Worm (Caenorhabditis elegans): ENCODE results near the gene helq-1.
A peak's percentile ranks its signal among the peaks of the same experiment; 100 is the strongest.

helq-1 gene

ce11 chrIII:600316-600932 lies 13.5 kb upstream of the helq-1 start, which contains the start of gene lec-6 (continued):
- TF ChIP-seq ZK337.2 (GFP tag; IDR thresholded peaks at IDR 0.05) (no peak), lin-13 (GFP tag; optimal IDR thresholded peaks at IDR 0.05) (peak; percentile 6), zfp-3 (GFP tag; conservative IDR thresholded peaks at IDR 0.05) (no peak), D1046.2 (GFP tag; IDR thresholded peaks at IDR 0.05) (no peak), dmd-8 (GFP tag; IDR thresholded peaks at IDR 0.05) (no peak), tra-1 (GFP tag; IDR thresholded peaks at IDR 0.05) (peak; percentile 75), fkh-10 (GFP tag; optimal IDR thresholded peaks at IDR 0.05) (no peak), aha-1 (tag) (no peak), tag-97 (GFP tag; IDR thresholded peaks at IDR 0.05) (no peak), madf-9 (GFP tag; conservative IDR thresholded peaks at IDR 0.05) (no peak), arid-1 (GFP tag; conservative IDR thresholded peaks at IDR 0.05) (no peak), mes-2 (tag; optimal IDR thresholded peaks at IDR 0.05; ENCODE audit: poor library complexity, severe bottlenecking) (peak; percentile 54), mdl-1 (tag; optimal IDR thresholded peaks at IDR 0.05) (peak in 1 of 2 experiments; percentile 8), T20F7.1 (GFP tag; optimal IDR thresholded peaks at IDR 0.05) (peak; percentile 61), zip-11 (GFP tag; IDR thresholded peaks at IDR 0.05) (no peak), unc-62 (GFP tag; optimal IDR thresholded peaks at IDR 0.05 in 1 of 2) (peak; percentile 74 to 78), unc-62 (tag; optimal IDR thresholded peaks at IDR 0.05) (no peak), F26F4.8 (GFP tag; conservative IDR thresholded peaks at IDR 0.05) (no peak), gei-8 (GFP tag; optimal IDR thresholded peaks at IDR 0.05) (no peak), F10B5.3 (tag; optimal IDR thresholded peaks at IDR 0.05) (no peak), dmd-6 (GFP tag; IDR thresholded peaks at IDR 0.05) (peak; percentile 88), egl-43 (GFP tag; IDR thresholded peaks at IDR 0.05) (no peak), dve-1 (tag; optimal IDR thresholded peaks at IDR 0.05; ENCODE audit: insufficient read depth) (peak; percentile 96), daf-12 (tag; optimal IDR thresholded peaks at IDR 0.05) (no peak), ceh-44 (GFP tag; IDR thresholded peaks at IDR 0.05) (no peak), ceh-20 (GFP tag; IDR thresholded peaks at IDR 0.05) (no peak), mep-1 (tag; optimal IDR thresholded peaks at IDR 0.05) (peak; percentile 51), lsy-2 (tag; optimal IDR thresholded peaks at IDR 0.05) (peak in 1 of 2 experiments; percentile 56), zip-2 (tag; optimal IDR thresholded peaks at IDR 0.05) (no peak), nhr-48 (tag; optimal IDR thresholded peaks at IDR 0.05) (peak; percentile 90), hif-1 (tag; optimal IDR thresholded peaks at IDR 0.05) (no peak), nhr-76 (tag; optimal IDR thresholded peaks at IDR 0.05) (no peak), aly-2 (tag; optimal IDR thresholded peaks at IDR 0.05) (no peak), nhr-102 (tag; optimal IDR thresholded peaks at IDR 0.05) (peak; percentile 69), nhr-25 (tag; optimal IDR thresholded peaks at IDR 0.05; ENCODE audit: borderline replicate concordance, insufficient read depth) (no peak), pha-4 (GFP tag; IDR thresholded peaks at IDR 0.05) (peak; percentile 59), pha-4 (tag; optimal IDR thresholded peaks at IDR 0.05) (peak; percentile 79), zag-1 (tag; optimal IDR thresholded peaks at IDR 0.05) (no peak), nhr-6 (tag; optimal IDR thresholded peaks at IDR 0.05) (no peak), ctbp-1 (GFP tag; IDR thresholded peaks at IDR 0.05) (no peak), ZK546.5 (tag; optimal IDR thresholded peaks at IDR 0.05) (no peak), nhr-11 (tag; optimal IDR thresholded peaks at IDR 0.05) (no peak), skn-1 (tag; optimal IDR thresholded peaks at IDR 0.05) (no peak), dmd-9 (GFP tag; IDR thresholded peaks at IDR 0.05) (no peak), Y48G9A.11 (GFP tag; IDR thresholded peaks at IDR 0.05) (no peak), ceh-32 (tag; optimal IDR thresholded peaks at IDR 0.05; ENCODE audit: poor library complexity) (no peak), nhr-111 (GFP tag; optimal IDR thresholded peaks at IDR 0.05) (no peak), unc-130 (GFP tag; optimal IDR thresholded peaks at IDR 0.05) (no peak), cey-2 (tag; optimal IDR thresholded peaks at IDR 0.05; ENCODE audit: borderline replicate concordance, insufficient read depth) (no peak), ceh-62 (tag; optimal IDR thresholded peaks at IDR 0.05) (no peak), daf-8 (GFP tag; IDR thresholded peaks at IDR 0.05) (no peak)

Measured in whole organism, L4 larva.